ENCODE assay signal across 2 fruit fly cellular contexts in genomic region chr3R:15393206-15393805, dm6.
TF ChIP-seq lines count a peak whose summit lies in the region.

No protein-coding gene starts in this region.

- no peak for TF ChIP-seq CTCF in whole organism, embryonic (GFP tag; optimal IDR thresholded peaks at IDR 0.05; lab: Kevin White, UChicago)

TF ChIP-seq in whole organism, embryonic, 481 proteins besides CTCF, POLR2A, EP300 and RAD21:
- TF ChIP-seq dan (GFP tag; IDR thresholded peaks at IDR 0.05; lab: Robert Waterston, UW) (0 out of 2 replicates have a peak, but pooled peaks have one; percentile 22), ro (GFP tag; IDR thresholded peaks at IDR 0.05; lab: Robert Waterston, UW) (0 out of 2 replicates have a peak, but pooled peaks have one; percentile 8), dmrt99B (tag; optimal IDR thresholded peaks at IDR 0.05; lab: Kevin White, UChicago) (no peak), Hr39 (optimal IDR thresholded peaks at IDR 0.05; lab: Kevin White, UChicago) (peak; percentile 86)

TF ChIP-seq in whole organism, wandering third instar larva, 38 proteins besides CTCF, POLR2A, EP300 and RAD21:
- no peak for TF ChIP-seq Dif (GFP tag; optimal IDR thresholded peaks at IDR 0.05; lab: Kevin White, UChicago; ENCODE audit: partially characterized antibody)
- peak; percentile 99 for TF ChIP-seq Dfd (GFP tag; optimal IDR thresholded peaks at IDR 0.05; lab: Kevin White, UChicago)
- TF ChIP-seq jim (GFP tag; optimal IDR thresholded peaks at IDR 0.05; lab: Kevin White, UChicago) = no peak

Comparison
In these comparisons a context has a peak if more than half of its experiments do, and no peak if none do; other contexts are left out.
1. Of the 10 proteins assayed by ChIP-seq in both whole organism, embryonic and whole organism, wandering third instar larva: peak only in whole organism, embryonic: none; only in whole organism, wandering third instar larva: Dfd; in both: none; in neither: 9.